Fruit fly (Drosophila melanogaster) Kc167 (cell line): ENCODE results near the gene CG13465.

Experiments
- Myc ChIP-seq: fragments of >200 bp; optimal IDR thresholded peaks from 2 replicates; lab custom pipeline; 2017; ENCODE audit warnings: missing external identifiers
- Sin3A ChIP-seq: fragments of >200 bp; optimal IDR thresholded peaks from 2 replicates; lab custom pipeline; 2018; ENCODE audit warnings: missing external identifiers
- h ChIP-seq: fragments of >200 bp; optimal IDR thresholded peaks from 3 replicates; lab custom pipeline; 2018; ENCODE audit warnings: missing external identifiers
- insv ChIP-seq: fragments of >200 bp; optimal IDR thresholded peaks from 3 replicates; lab custom pipeline; 2018; ENCODE audit warnings: missing external identifiers
- psq ChIP-seq: fragments of >200 bp; optimal IDR thresholded peaks from 2 replicates; lab custom pipeline; 2017; ENCODE audit warnings: missing external identifiers
- ttk ChIP-seq: sonication (Bioruptor generic); optimal IDR thresholded peaks from 2 replicates; lab custom pipeline; 2017; ENCODE audit warnings: missing external identifiers

CG13465 gene

dm6 chr3L:14967691-14968538, 23.8 kb upstream of the CG13465 start:
- TF ChIP-seq ttk (no peak), psq (lab: Kevin White, UChicago) (no peak), insv (lab: Kevin White, UChicago) (no peak), Myc (lab: Kevin White, UChicago) (no peak), h (no peak), Sin3A (lab: Kevin White, UChicago) (no peak)

- no peak for TF ChIP-seq Sin3A (lab: Kevin White, UChicago)
- TF ChIP-seq Myc (lab: Kevin White, UChicago) = no peak
- TF ChIP-seq ttk = no peak
- TF ChIP-seq h = no peak
- no peak for TF ChIP-seq insv (lab: Kevin White, UChicago)
- no peak for TF ChIP-seq psq (lab: Kevin White, UChicago)
Observed at dm6 chr3L:14966199-14966858, 22.2 kb upstream of the CG13465 start.

DNA sequence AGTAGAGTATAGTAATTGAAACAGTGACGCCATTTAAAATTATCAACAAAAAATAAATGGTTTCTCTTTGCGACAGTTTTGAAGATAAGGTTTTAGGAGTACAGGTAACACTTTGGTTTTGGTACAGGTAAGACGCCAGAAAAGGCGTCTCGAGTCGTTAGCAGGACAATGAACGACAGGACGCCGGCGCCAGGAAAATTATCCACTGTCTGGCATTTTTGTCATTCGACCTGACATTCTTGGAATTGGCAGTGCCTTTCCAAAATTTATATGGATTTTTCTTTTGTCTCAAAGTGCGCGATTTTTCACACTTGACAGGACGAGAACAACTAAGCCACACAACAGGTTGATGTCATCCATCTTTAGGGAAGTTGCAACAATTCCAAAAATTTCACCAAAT, 20.7 kb upstream of the CG13465 start:
- no peak for TF ChIP-seq insv (lab: Kevin White, UChicago)
- no peak for TF ChIP-seq Myc (lab: Kevin White, UChicago)

dm6 chr3L:14962729-14963128, 18.6 kb upstream of the CG13465 start:
- TF ChIP-seq insv (lab: Kevin White, UChicago) = no peak
- no peak for TF ChIP-seq Myc (lab: Kevin White, UChicago)
- no peak for TF ChIP-seq h
- TF ChIP-seq Sin3A (lab: Kevin White, UChicago) = no peak
- no peak for TF ChIP-seq psq (lab: Kevin White, UChicago)
- no peak for TF ChIP-seq ttk

- no peak for TF ChIP-seq psq (lab: Kevin White, UChicago)
Observed at dm6 chr3L:14961027-14961426, 16.9 kb upstream of the CG13465 start.

DNA sequence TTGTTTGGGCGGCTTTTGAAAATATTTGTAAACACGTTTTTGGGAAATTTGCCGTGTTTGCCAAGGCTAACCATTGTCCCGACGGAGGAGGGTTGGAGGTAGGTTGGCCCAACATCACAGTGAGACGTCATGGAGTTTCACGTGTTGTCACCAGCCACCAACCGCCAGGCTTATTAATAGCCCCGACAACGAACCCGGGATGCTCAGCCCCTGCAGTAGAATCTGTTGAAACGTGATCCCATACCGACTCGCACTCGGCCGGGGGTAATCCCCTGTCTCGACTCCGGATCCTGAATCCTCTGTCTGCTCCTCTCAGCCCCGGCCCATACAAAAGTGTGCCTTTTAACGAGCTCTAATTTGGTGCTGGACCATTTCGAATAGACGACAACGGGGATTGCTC, 16.4 kb upstream of the CG13465 start:
- no peak for TF ChIP-seq psq (lab: Kevin White, UChicago)
- no peak for TF ChIP-seq insv (lab: Kevin White, UChicago)
- no peak for TF ChIP-seq h
- no peak for TF ChIP-seq Myc (lab: Kevin White, UChicago)
- TF ChIP-seq ttk = no peak
- TF ChIP-seq Sin3A (lab: Kevin White, UChicago) = no peak

- no peak for TF ChIP-seq Sin3A (lab: Kevin White, UChicago)
- no peak for TF ChIP-seq h
- TF ChIP-seq insv (lab: Kevin White, UChicago) = no peak
- no peak for TF ChIP-seq psq (lab: Kevin White, UChicago)
- TF ChIP-seq ttk = no peak
- no peak for TF ChIP-seq Myc (lab: Kevin White, UChicago)
Observed at dm6 chr3L:14958613-14959327, 14.6 kb upstream of the CG13465 start.

DNA sequence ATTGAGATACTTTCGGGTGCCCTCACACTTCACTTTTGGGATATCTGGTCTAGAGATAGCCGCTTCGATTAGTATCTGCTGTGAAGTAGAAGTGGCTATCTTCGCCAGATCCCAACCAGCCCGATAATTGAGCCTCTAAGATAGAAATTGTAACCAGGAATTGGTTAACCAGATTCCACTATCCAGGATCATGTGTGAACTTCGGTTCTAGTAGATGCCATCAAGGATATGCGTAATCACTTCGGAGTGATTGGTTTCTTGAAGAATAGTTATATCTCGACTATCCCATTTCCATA, 12.8 kb upstream of the CG13465 start:
- TF ChIP-seq Myc (lab: Kevin White, UChicago) (no peak), ttk (no peak), insv (lab: Kevin White, UChicago) (no peak), Sin3A (lab: Kevin White, UChicago) (no peak), psq (lab: Kevin White, UChicago) (no peak), h (no peak)

DNA sequence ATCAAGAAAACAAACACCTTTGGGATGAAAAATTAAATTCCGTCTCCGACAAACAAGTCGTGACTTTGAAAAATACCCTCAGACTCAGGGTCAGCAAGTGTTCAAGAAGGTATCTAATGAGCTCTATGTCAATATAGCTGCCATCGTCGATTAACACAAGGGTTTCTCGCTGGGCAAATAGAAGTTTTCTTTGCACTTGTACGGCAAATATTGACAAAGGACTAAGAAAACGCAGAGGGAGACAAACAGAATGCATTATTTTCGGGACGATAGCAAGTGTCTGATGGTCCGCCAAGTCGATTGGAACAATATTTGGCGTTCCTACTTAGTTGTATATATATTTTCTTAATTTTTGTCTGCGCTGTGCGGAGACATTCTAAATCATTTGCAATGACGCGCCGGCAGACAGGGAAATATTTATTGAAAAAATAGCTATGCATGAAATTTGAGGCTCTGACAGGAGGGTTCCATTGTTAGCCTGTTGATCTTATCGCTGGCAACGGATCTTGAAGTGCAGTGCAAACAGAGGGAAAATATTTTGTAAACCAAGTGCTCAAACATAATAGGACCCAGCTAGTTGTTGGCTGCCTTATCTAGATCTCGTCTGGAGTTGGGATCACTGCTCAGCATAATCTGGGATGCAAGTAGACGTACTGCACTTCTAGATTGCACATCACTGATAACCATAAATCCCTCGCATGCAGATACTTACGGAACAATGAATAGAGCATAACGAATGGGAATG, 12.3 kb upstream of the CG13465 start:
- no peak for TF ChIP-seq insv (lab: Kevin White, UChicago)
- TF ChIP-seq Sin3A (lab: Kevin White, UChicago) = no peak
- TF ChIP-seq psq (lab: Kevin White, UChicago) = no peak
- no peak for TF ChIP-seq h
- TF ChIP-seq Myc (lab: Kevin White, UChicago) = no peak
- TF ChIP-seq ttk = no peak

dm6 chr3L:14952858-14953669, 8.9 kb upstream of the CG13465 start:
- no peak for TF ChIP-seq ttk
- TF ChIP-seq insv (lab: Kevin White, UChicago) = no peak
- no peak for TF ChIP-seq Sin3A (lab: Kevin White, UChicago)
- TF ChIP-seq h = no peak
- no peak for TF ChIP-seq Myc (lab: Kevin White, UChicago)
- TF ChIP-seq psq (lab: Kevin White, UChicago) = no peak

DNA sequence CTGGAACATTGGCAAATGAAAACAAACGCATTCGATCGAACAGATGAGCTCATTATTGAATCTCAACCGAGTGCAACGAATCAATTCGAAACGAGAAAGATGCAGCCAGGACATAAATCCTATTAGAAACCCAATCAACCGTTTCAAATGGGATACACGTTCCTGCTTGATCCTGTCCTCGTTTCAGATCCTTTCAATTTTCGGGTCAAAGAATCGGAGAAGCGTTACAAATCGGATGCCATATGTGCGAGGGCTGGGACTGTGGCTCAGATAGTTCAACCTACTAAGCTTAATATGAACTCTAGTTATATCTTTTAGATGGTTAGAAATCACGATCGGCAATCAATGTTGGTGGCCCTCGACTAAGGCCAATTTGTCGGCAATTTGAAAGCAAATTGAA, 5.8 kb upstream of the CG13465 start:
- TF ChIP-seq psq (lab: Kevin White, UChicago) (no peak), insv (lab: Kevin White, UChicago) (no peak), Sin3A (lab: Kevin White, UChicago) (no peak), h (no peak), ttk (no peak), Myc (lab: Kevin White, UChicago) (no peak)
